Worm (Caenorhabditis elegans): ENCODE results near the gene srx-43.

The srx-43 gene

ce11 chrV:16060135-16060534 is 42.4 kb downstream of the srx-43 start, which contains the start of gene F14H3.15:
F14H3.15 (minus strand) TSS chrV:16060235.
- TF ChIP-seq ceh-24 (tag; optimal IDR thresholded peaks at IDR 0.05): no peak

ce11 chrV:16061993-16062392 is 44.2 kb downstream of the srx-43 start, which contains the start of gene fbxa-100:
fbxa-100 (minus strand) TSS chrV:16062093.
- TF ChIP-seq pag-3 (tag; optimal IDR thresholded peaks at IDR 0.05; ENCODE audit: borderline replicate concordance) (no peak), tbx-2 (tag; optimal IDR thresholded peaks at IDR 0.05) (no peak), ztf-16 (tag; optimal IDR thresholded peaks at IDR 0.05) (no peak), elt-2 (tag; optimal IDR thresholded peaks at IDR 0.05) (no peak), ceh-18 (tag; optimal IDR thresholded peaks at IDR 0.05) (no peak), ceh-19 (GFP tag; optimal IDR thresholded peaks at IDR 0.05) (no peak), C08G9.2 (tag; optimal IDR thresholded peaks at IDR 0.05) (no peak), hlh-8 (tag; optimal IDR thresholded peaks at IDR 0.05) (no peak), sox-4 (tag; optimal IDR thresholded peaks at IDR 0.05) (no peak), ceh-6 (GFP tag; optimal IDR thresholded peaks at IDR 0.05) (no peak), pax-1 (tag; optimal IDR thresholded peaks at IDR 0.05) (no peak), fax-1 (tag; optimal IDR thresholded peaks at IDR 0.05) (no peak), K02D7.2 (tag; optimal IDR thresholded peaks at IDR 0.05) (no peak)

- TF ChIP-seq tbx-7 (tag; optimal IDR thresholded peaks at IDR 0.05) (no peak), pha-4 (tag; optimal IDR thresholded peaks at IDR 0.05) (no peak), lin-11 (tag; optimal IDR thresholded peaks at IDR 0.05) (no peak), F13H6.1 (tag; optimal IDR thresholded peaks at IDR 0.05) (no peak), ceh-24 (tag; optimal IDR thresholded peaks at IDR 0.05) (no peak), pax-1 (tag; optimal IDR thresholded peaks at IDR 0.05) (no peak), pat-9 (tag; optimal IDR thresholded peaks at IDR 0.05) (no peak), ref-2 (tag; optimal IDR thresholded peaks at IDR 0.05) (no peak), pros-1 (tag; optimal IDR thresholded peaks at IDR 0.05) (no peak), ceh-45 (GFP tag; IDR thresholded peaks at IDR 0.05) (no peak), lim-6 (tag; optimal IDR thresholded peaks at IDR 0.05) (no peak), ttx-3 (tag; optimal IDR thresholded peaks at IDR 0.05) (no peak), eyg-1 (tag; optimal IDR thresholded peaks at IDR 0.05) (no peak)
Observed at ce11 chrV:16062788-16063187, 45.0 kb downstream of the srx-43 start, which contains the start of gene F14H3.14. F14H3.14 (minus strand) TSS chrV:16062888.

- TF ChIP-seq elt-2 (tag; optimal IDR thresholded peaks at IDR 0.05) (peak; percentile 4), ceh-30 (tag; optimal IDR thresholded peaks at IDR 0.05) (no peak)
Observed at ce11 chrV:16068938-16069337, 51.2 kb downstream of the srx-43 start, which contains the start of gene cyp-35D1. cyp-35D1 (plus strand) TSS chrV:16069238.
